Worm (Caenorhabditis elegans): Measurements from ENCODE around the gene F29A7.8.

Gene F29A7.8

ce11 chrII:2754595-2754994 lies 3.3 kb downstream of the F29A7.8 start:
- TF ChIP-seq mab-5 (tag; optimal IDR thresholded peaks at IDR 0.05) (no peak), elt-1 (tag; optimal IDR thresholded peaks at IDR 0.05; ENCODE audit: borderline replicate concordance, insufficient read depth) (no peak), unc-120 (tag; optimal IDR thresholded peaks at IDR 0.05; ENCODE audit: poor library complexity, severe bottlenecking) (no peak), elt-3 (tag; optimal IDR thresholded peaks at IDR 0.05) (no peak), zip-8 (tag; optimal IDR thresholded peaks at IDR 0.05) (no peak), blmp-1 (tag; optimal IDR thresholded peaks at IDR 0.05) (no peak), unc-62 (GFP tag; optimal IDR thresholded peaks at IDR 0.05) (no peak), ceh-43 (GFP tag; optimal IDR thresholded peaks at IDR 0.05) (no peak), sptf-1 (tag; optimal IDR thresholded peaks at IDR 0.05) (no peak)

DNA sequence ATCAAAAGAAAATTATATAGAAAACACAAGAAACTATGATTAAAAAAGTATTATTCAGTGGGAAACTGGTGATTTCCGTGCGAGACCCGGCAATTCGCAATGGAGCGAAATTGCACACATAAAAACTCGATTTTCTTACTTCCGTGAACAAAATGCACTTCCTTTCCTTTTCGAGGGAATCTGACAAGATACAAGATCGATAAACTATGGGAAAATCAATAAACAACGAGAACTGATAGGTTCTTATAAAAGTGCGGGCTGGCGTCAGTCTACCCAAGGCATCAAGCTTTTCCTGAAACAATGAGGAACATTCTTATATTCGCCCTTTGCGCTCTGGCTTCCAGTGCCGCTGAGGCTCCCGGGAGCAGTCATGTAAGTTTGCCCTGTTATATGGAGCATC lies 4.9 kb downstream of the F29A7.8 start, which contains the start of gene F29A7.3:
TSS of gene F29A7.3 (plus strand) at position 301 of the 400 bp plus-strand sequence.
- no peak for TF ChIP-seq nhr-28 (tag; optimal IDR thresholded peaks at IDR 0.05)
- TF ChIP-seq pha-4 (tag; optimal IDR thresholded peaks at IDR 0.05): no peak
- no peak for TF ChIP-seq lin-32 (GFP tag; optimal IDR thresholded peaks at IDR 0.05)
- no peak for TF ChIP-seq hlh-1 (tag; optimal IDR thresholded peaks at IDR 0.05)
- TF ChIP-seq unc-120 (tag; optimal IDR thresholded peaks at IDR 0.05; ENCODE audit: poor library complexity, severe bottlenecking): no peak
- TF ChIP-seq mls-2 (tag; optimal IDR thresholded peaks at IDR 0.05): no peak
- no peak for TF ChIP-seq lsy-2 (tag; optimal IDR thresholded peaks at IDR 0.05)
- no peak for TF ChIP-seq blmp-1 (tag; optimal IDR thresholded peaks at IDR 0.05)
- TF ChIP-seq lin-13 (tag; optimal IDR thresholded peaks at IDR 0.05): no peak
- no peak for TF ChIP-seq ceh-43 (GFP tag; optimal IDR thresholded peaks at IDR 0.05)
- no peak for TF ChIP-seq zip-8 (tag; optimal IDR thresholded peaks at IDR 0.05)
- TF ChIP-seq nhr-76 (tag; optimal IDR thresholded peaks at IDR 0.05): no peak
- no peak for TF ChIP-seq flh-1 (GFP tag; optimal IDR thresholded peaks at IDR 0.05)
- TF ChIP-seq mab-5 (tag; optimal IDR thresholded peaks at IDR 0.05): no peak

- peak; percentile 2 for TF ChIP-seq hlh-1 (tag; optimal IDR thresholded peaks at IDR 0.05)
- TF ChIP-seq nhr-237 (tag; optimal IDR thresholded peaks at IDR 0.05): no peak
- TF ChIP-seq M03D4.4 (tag; optimal IDR thresholded peaks at IDR 0.05): peak; percentile 20
- peak; percentile 18 for TF ChIP-seq pha-4 (tag; optimal IDR thresholded peaks at IDR 0.05)
- no peak for TF ChIP-seq nhr-12 (tag; optimal IDR thresholded peaks at IDR 0.05)
- TF ChIP-seq unc-62 (GFP tag; optimal IDR thresholded peaks at IDR 0.05): no peak
- TF ChIP-seq sptf-1 (tag; optimal IDR thresholded peaks at IDR 0.05): peak; percentile 65
- TF ChIP-seq lin-13 (tag; optimal IDR thresholded peaks at IDR 0.05): peak; percentile 51
- peak; percentile 74 for TF ChIP-seq ces-1 (GFP tag; optimal IDR thresholded peaks at IDR 0.05)
- TF ChIP-seq ham-2 (GFP tag; optimal IDR thresholded peaks at IDR 0.05): peak; percentile 46
- no peak for TF ChIP-seq nhr-76 (tag; optimal IDR thresholded peaks at IDR 0.05)
- no peak for TF ChIP-seq lsy-2 (tag; optimal IDR thresholded peaks at IDR 0.05)
- TF ChIP-seq mep-1 (tag; optimal IDR thresholded peaks at IDR 0.05): peak; percentile 36
These were observed 5.3 kb downstream of the F29A7.8 start, which contains the start of gene F29A7.6 for ce11 chrII:2752536-2752935. F29A7.6 (minus strand) TSS chrII:2752611.

- no peak for TF ChIP-seq pha-4 (tag; optimal IDR thresholded peaks at IDR 0.05)
- no peak for TF ChIP-seq ceh-39 (tag; optimal IDR thresholded peaks at IDR 0.05)
- TF ChIP-seq ztf-11 (tag; optimal IDR thresholded peaks at IDR 0.05): no peak
- no peak for TF ChIP-seq nhr-2 (tag; optimal IDR thresholded peaks at IDR 0.05)
- no peak for TF ChIP-seq mep-1 (tag; optimal IDR thresholded peaks at IDR 0.05)
- TF ChIP-seq nhr-237 (tag; optimal IDR thresholded peaks at IDR 0.05): no peak
- TF ChIP-seq snpc-4 (tag; optimal IDR thresholded peaks at IDR 0.05): no peak
- no peak for TF ChIP-seq nhr-12 (tag; optimal IDR thresholded peaks at IDR 0.05)
- no peak for TF ChIP-seq lsy-2 (tag; optimal IDR thresholded peaks at IDR 0.05)
- TF ChIP-seq unc-120 (tag; optimal IDR thresholded peaks at IDR 0.05; ENCODE audit: poor library complexity, severe bottlenecking): no peak
- no peak for TF ChIP-seq lin-13 (tag; optimal IDR thresholded peaks at IDR 0.05)
- no peak for TF ChIP-seq nhr-76 (tag; optimal IDR thresholded peaks at IDR 0.05)
- TF ChIP-seq ceh-43 (GFP tag; optimal IDR thresholded peaks at IDR 0.05): no peak
These were observed 6.6 kb downstream of the F29A7.8 start for ce11 chrII:2751278-2751677.

- TF ChIP-seq mep-1 (tag; optimal IDR thresholded peaks at IDR 0.05) (no peak), blmp-1 (tag; optimal IDR thresholded peaks at IDR 0.05) (no peak), sem-2 (GFP tag; optimal IDR thresholded peaks at IDR 0.05) (no peak), mls-2 (tag; optimal IDR thresholded peaks at IDR 0.05) (no peak), cnd-1 (tag; optimal IDR thresholded peaks at IDR 0.05) (no peak), ceh-43 (GFP tag; optimal IDR thresholded peaks at IDR 0.05) (no peak), pha-4 (tag; optimal IDR thresholded peaks at IDR 0.05) (no peak), elt-3 (tag; optimal IDR thresholded peaks at IDR 0.05) (no peak), lsy-2 (tag; optimal IDR thresholded peaks at IDR 0.05) (no peak), ceh-83 (GFP tag; optimal IDR thresholded peaks at IDR 0.05) (no peak), nhr-28 (tag; optimal IDR thresholded peaks at IDR 0.05) (no peak), unc-62 (GFP tag; optimal IDR thresholded peaks at IDR 0.05) (no peak), ztf-11 (tag; optimal IDR thresholded peaks at IDR 0.05) (no peak), nhr-76 (tag; optimal IDR thresholded peaks at IDR 0.05) (no peak), hlh-1 (tag; optimal IDR thresholded peaks at IDR 0.05) (no peak), drap-1 (GFP tag; optimal IDR thresholded peaks at IDR 0.05) (no peak)
These were observed 8.2 kb downstream of the F29A7.8 start, which contains the start of gene F29A7.4 for ce11 chrII:2749595-2750048. F29A7.4 (plus strand) TSS chrII:2749998.

All from whole organism, mixed stage, embryonic.